Worm (Caenorhabditis elegans) whole organism, L4/young adult: ENCODE data around the gene ncl-1.

Experiments used
- W03F9.2 ChIP-seq: fragments of 150-350 bp; optimal IDR thresholded peaks from 2 replicates; lab custom pipeline; 2014; ENCODE audit warnings: missing biosample characterization, missing genetic modification characterization
- dao-5 ChIP-seq: sonication (generic microtip); optimal IDR thresholded peaks from 2 replicates; lab custom pipeline; 2016; ENCODE audit warnings: missing genotype, missing genetic modification characterization, moderate library complexity, missing compliant biosample characterization
- him-1 ChIP-seq: sonication (generic microtip); optimal IDR thresholded peaks from 2 replicates; lab custom pipeline; 2016; ENCODE audit warnings: missing genotype, missing genetic modification reagents, missing genetic modification characterization, missing compliant biosample characterization

Gene ncl-1

DNA sequence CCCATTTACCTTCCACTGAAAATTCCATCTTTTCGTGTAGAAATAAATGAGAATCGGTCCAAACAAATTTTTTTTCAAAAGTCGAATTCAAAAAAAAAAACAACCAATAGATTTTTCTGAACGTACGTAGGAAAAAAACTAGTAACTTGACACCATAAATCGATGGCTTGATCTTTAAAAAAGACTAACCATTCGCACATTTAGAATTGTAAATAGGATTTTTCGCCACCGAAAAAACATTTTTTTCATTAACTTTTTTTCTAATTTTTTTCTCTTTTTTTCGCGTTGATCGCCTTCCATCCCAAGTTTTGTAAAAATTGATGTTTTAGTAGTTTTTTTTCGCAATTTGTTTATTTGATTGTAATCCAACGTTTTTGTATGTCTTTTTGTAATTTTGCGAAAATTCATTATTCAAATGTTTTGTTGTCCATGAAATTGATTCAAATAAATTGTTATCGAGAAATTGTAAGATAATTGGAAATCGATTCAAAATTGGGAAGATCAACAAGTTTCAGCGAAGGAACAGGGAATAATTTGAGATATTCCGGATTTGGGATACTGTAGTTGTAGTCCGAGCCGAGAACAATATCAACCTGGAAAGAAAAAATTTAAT lies 18.2 kb downstream of the ncl-1 start:
- TF ChIP-seq W03F9.2 (tag; lab: Kevin White, UChicago) (no peak), dao-5 (tag; lab: Kevin White, UChicago) (no peak), him-1 (tag; lab: Kevin White, UChicago) (peak; percentile 16)

ce11 chrIII:7743183-7743582 lies 23.7 kb downstream of the ncl-1 start:
- no peak for TF ChIP-seq W03F9.2 (tag; lab: Kevin White, UChicago)
- TF ChIP-seq dao-5 (tag; lab: Kevin White, UChicago), result no peak
- TF ChIP-seq him-1 (tag; lab: Kevin White, UChicago), result no peak

- TF ChIP-seq dao-5 (tag; lab: Kevin White, UChicago) (no peak), him-1 (tag; lab: Kevin White, UChicago) (no peak), W03F9.2 (tag; lab: Kevin White, UChicago) (no peak)
These were observed 34.8 kb downstream of the ncl-1 start, which contains the start of gene cdh-3 for ce11 chrIII:7754348-7754747. TSS of gene cdh-3 (minus strand) at chrIII:7754448.

ce11 chrIII:7758562-7758961 lies 39.0 kb downstream of the ncl-1 start, which contains the start of gene pcp-1:
TSS of gene pcp-1 (plus strand) at chrIII:7758903.
- TF ChIP-seq dao-5 (tag; lab: Kevin White, UChicago), result no peak
- TF ChIP-seq W03F9.2 (tag; lab: Kevin White, UChicago), result no peak
- TF ChIP-seq him-1 (tag; lab: Kevin White, UChicago), result no peak

ce11 chrIII:7762250-7762649 lies 42.7 kb downstream of the ncl-1 start:
- no peak for TF ChIP-seq dao-5 (tag; lab: Kevin White, UChicago)
- TF ChIP-seq him-1 (tag; lab: Kevin White, UChicago), result no peak
- TF ChIP-seq W03F9.2 (tag; lab: Kevin White, UChicago), result no peak

DNA sequence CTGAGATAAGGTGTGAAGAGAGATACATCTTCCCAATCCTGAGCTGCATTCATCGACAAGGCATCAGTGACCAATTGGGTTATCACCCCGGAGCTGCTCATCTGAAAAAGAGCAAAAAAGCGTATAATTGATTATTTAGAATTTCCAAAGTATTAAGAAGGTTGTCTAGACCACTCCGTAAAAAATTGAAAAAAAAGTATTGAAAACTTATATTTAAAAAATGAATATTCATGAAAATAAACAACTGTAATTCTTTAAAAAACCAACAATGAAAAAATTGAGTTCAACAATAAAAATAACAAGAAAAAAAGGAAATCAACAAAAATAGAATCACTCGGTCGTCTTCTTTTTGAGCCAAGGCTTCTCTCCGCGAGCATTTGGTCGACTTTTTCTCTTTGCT lies 44.0 kb downstream of the ncl-1 start, which contains the start of gene mtx-2:
TSS of gene mtx-2 (minus strand) at position 101 of the 400 bp plus-strand sequence.
- no peak for TF ChIP-seq dao-5 (tag; lab: Kevin White, UChicago)
- TF ChIP-seq him-1 (tag; lab: Kevin White, UChicago), result no peak

DNA sequence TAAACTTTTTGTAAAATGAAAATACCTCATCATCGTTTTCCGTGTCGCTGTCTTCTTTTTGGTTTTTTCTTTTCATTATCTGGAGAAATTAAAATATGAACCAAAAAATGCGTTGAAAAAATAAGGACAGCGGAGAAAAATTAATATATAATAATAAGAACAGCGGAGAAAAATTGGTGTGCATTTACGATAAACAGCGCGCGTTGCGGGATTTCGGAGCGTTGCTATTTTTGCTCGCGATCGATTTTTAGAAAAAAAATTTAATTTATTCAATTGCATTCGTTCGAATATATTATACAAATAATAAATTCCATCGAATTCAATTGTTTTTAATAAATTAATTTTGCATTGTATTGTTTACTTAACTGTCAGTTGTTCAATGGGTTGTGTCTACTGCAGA lies 46.4 kb downstream of the ncl-1 start, which contains the start of gene ZK686.2:
TSS of gene ZK686.2 (minus strand) at position 79 of the 400 bp plus-strand sequence.
- TF ChIP-seq him-1 (tag; lab: Kevin White, UChicago) (no peak), W03F9.2 (tag; lab: Kevin White, UChicago) (no peak), dao-5 (tag; lab: Kevin White, UChicago) (no peak)

DNA sequence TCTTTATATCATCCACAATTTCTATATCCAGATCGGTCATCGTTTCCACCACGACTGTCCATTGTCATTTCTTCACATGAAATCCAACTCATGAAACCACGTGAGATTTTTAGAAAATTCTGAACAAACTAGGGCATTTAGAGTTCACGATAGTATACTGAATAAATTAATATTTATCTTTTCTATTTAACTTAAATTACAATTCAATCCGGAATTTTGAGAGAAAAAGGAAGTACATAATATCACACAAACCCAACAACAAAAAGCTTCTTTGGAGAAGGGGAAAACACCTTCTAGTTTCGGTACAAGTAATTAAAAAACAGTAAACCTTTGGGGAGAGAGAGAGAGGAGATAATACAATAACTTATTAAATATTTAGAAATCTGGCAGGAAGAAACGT lies 47.9 kb downstream of the ncl-1 start, which contains the start of gene ZK686.5:
TSS of gene ZK686.5 (minus strand) at position 101 of the 400 bp plus-strand sequence.
- TF ChIP-seq dao-5 (tag; lab: Kevin White, UChicago) (no peak), him-1 (tag; lab: Kevin White, UChicago) (no peak), W03F9.2 (tag; lab: Kevin White, UChicago) (no peak)

ce11 chrIII:7768963-7769362 lies 49.4 kb downstream of the ncl-1 start, which contains the start of gene ZK686.3:
TSS of gene ZK686.3 (minus strand) at chrIII:7769063.
- TF ChIP-seq W03F9.2 (tag; lab: Kevin White, UChicago), result no peak
- TF ChIP-seq dao-5 (tag; lab: Kevin White, UChicago), result no peak

DNA sequence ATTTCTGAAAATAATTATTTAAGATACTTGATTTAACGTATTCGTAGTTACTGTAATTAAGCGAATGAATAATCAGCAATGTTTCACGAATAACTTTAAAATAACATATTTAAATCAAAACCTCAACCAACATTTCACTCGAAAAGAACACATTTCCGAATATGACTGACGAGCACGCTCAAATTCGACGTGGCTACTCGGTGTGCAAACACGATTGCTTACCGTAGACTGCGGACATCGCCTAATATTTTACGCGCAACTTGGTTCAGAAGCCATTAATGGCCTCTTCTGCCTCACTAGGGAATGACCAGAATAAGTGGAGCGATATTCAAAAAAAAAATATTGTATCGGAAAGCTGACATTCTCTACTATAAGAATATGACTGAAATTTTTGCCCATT lies 50.4 kb downstream of the ncl-1 start, which contains the start of gene snu-23:
TSS of gene snu-23 (minus strand) at position 156 of the 400 bp plus-strand sequence.
- TF ChIP-seq W03F9.2 (tag; lab: Kevin White, UChicago), result no peak
- no peak for TF ChIP-seq dao-5 (tag; lab: Kevin White, UChicago)
- no peak for TF ChIP-seq him-1 (tag; lab: Kevin White, UChicago)

ce11 chrIII:7770986-7771385 lies 51.5 kb downstream of the ncl-1 start:
- peak; percentile 8 for TF ChIP-seq W03F9.2 (tag; lab: Kevin White, UChicago)

DNA sequence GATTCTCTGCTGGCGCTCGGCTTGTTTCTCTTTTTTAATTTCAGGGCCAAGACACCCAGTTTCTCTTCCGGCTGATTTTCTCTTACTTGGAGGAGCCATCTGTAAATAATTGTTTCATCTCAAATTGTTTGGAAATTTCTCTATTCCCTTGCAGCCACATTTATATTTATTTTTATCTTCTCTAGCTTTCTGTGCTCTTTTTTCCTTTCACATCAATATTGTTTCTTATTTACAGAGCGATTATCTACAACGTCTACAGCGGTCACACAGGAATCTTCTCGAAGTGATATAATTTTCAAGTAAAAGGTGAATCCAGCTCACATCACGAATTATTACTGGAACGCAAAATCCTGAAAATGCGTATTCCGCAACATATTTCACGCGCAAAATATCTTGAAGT lies 53.4 kb downstream of the ncl-1 start, which contains the start of the genes ZK686.6 and ZK686.1:
TSS of gene ZK686.6 (minus strand) at position 101 of the 400 bp plus-strand sequence.
TSS of gene ZK686.1 (plus strand) at position 234 of the 400 bp plus-strand sequence.
- no peak for TF ChIP-seq dao-5 (tag; lab: Kevin White, UChicago)

DNA sequence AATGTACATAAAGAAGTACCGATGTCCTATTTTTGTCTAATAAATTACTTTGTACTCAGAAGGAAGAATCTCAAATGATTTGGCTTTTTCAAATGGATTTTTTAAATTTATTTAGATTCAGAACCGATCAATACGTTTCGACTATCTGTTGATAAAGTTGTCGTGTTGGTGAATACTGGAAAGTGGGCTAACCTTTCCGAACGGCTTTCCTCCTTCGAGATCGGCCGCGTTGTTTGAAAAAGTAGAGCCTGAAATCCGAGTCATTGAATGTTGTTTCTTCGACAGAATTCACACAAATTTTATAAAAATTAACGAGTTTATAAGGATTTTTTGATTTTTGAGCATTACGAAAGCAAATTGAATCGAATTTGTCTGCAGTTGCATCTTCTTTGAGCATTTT lies 54.3 kb downstream of the ncl-1 start:
- no peak for TF ChIP-seq him-1 (tag; lab: Kevin White, UChicago)
- no peak for TF ChIP-seq dao-5 (tag; lab: Kevin White, UChicago)
- TF ChIP-seq W03F9.2 (tag; lab: Kevin White, UChicago), result no peak

DNA sequence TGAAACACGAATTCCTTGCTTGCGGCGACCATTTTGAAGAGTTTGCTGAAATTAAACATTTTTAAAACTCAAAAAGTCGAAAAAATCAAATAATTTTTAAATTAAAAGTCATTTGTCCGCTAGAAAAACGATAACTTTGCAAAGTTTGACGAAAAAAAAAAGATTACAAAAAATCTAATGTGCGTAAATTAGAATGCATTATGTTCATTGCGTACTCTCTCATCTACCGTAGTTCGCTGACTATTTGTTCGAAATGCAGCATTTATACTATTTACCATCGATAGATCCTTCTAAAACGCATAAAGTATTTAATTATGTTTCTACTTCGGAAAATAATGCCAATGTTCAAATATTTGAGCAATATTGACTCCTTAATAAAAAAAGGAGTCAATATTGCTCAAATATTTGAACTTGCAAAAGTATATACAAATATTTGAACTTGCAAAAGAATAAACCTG lies 56.5 kb downstream of the ncl-1 start, which contains the start of gene bath-15:
TSS of gene bath-15 (minus strand) at position 51 of the 458 bp plus-strand sequence.
- TF ChIP-seq W03F9.2 (tag; lab: Kevin White, UChicago), result no peak
- TF ChIP-seq him-1 (tag; lab: Kevin White, UChicago), result no peak
- no peak for TF ChIP-seq dao-5 (tag; lab: Kevin White, UChicago)
